Fruit fly (Drosophila melanogaster): ENCODE data around the gene ATPsynE.

DNA sequence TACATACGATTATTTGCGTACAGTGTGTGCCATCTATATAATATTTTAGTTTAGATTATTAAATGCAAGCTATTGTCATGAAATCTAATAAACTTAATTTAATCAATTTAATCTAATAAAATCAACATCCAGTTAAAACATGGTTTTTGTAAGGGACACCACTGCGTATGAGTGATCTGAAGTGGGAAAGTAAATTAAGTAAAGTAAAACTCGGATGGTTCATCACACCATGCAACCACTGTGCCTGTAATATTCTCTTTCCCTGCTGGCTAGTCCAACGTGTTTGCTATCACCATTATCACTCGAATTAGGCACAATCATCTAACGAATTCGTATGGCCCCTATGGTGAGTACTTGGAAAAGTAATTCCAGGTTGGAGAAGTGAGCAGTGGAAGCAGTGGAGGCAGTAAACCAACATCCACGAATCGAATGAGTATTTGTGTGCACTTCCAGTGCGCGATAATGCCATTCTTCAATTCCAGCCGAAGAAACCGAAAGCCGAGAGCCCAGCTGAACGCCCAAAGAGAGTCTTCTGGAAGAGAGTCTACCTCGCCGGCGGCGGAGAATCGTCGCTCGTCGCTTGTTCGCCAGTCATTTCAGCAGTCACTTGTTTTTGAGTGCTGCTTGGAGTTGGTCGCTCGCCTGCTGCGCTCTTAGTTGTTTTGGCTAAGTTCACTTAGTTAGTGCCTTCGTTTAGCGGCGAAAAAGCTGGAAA lies 37.9 kb upstream of the ATPsynE start, which contains the start of gene red:
- TF ChIP-seq CG34406 (GFP tag; optimal IDR thresholded peaks at IDR 0.05) (no peak), CG6854 (GFP tag; optimal IDR thresholded peaks at IDR 0.05) (peak; percentile 64), CG32006 (GFP tag; optimal IDR thresholded peaks at IDR 0.05) (peak; percentile 69), Hr4 (GFP tag; optimal IDR thresholded peaks at IDR 0.05) (peak; percentile 69), Smox (GFP tag; optimal IDR thresholded peaks at IDR 0.05) (no peak), fd85E (GFP tag; optimal IDR thresholded peaks at IDR 0.05) (no peak), CG6276 (GFP tag; optimal IDR thresholded peaks at IDR 0.05) (peak; percentile 58), Lpt (GFP tag; optimal IDR thresholded peaks at IDR 0.05) (peak; percentile 28), CG6808 (GFP tag; optimal IDR thresholded peaks at IDR 0.05) (peak; percentile 0), fkh (GFP tag; optimal IDR thresholded peaks at IDR 0.05) (peak; percentile 79)
